Worm (Caenorhabditis elegans) whole organism, L2 larva: ENCODE data around the gene F29B9.8.

ENCODE experiments used
- fos-1 ChIP-seq: fragments of 150-350 bp; optimal IDR thresholded peaks from 2 replicates; lab custom pipeline; 2014; ENCODE audit warnings: missing biosample characterization, missing genetic modification characterization
- nhr-11 ChIP-seq: fragments of 150-350 bp; optimal IDR thresholded peaks from 2 replicates; lab custom pipeline; 2014; ENCODE audit warnings: missing biosample characterization, missing genetic modification characterization
- nhr-21 ChIP-seq: fragments of 150-350 bp; optimal IDR thresholded peaks from 2 replicates; lab custom pipeline; 2014; ENCODE audit warnings: missing biosample characterization, missing genetic modification characterization
- ztf-11 ChIP-seq: sonication (generic microtip); optimal IDR thresholded peaks from 2 replicates; lab custom pipeline; 2017; ENCODE audit warnings: missing biosample characterization, missing genetic modification characterization

DNA sequence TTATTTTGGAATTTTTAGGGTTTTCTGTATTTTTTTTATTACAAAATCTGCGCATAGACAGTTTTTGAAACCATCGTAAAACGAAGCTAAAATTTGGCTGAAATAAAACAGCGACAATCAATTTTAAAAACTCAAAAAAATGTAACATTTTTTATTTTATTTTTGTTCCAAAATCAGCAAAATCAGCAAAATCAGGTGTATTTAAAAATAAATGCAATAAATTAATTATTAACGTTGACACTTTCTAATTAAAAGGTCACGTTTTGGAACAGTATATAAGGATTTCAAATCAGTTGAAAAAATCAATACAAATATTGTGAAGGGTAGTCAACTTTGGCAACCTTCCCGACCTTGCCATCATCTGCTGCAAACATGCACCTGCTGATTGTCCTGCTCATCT is 14.1 kb upstream of the F29B9.8 start, which contains the start of gene R105.1:
- TF ChIP-seq nhr-21 (tag; lab: Kevin White, UChicago), result no peak
- no peak for TF ChIP-seq fos-1
- no peak for TF ChIP-seq nhr-11
- TF ChIP-seq ztf-11 (tag; lab: Kevin White, UChicago), result no peak
